Worm (Caenorhabditis elegans): ENCODE measurements around the gene Y43B11AR.3.

DNA sequence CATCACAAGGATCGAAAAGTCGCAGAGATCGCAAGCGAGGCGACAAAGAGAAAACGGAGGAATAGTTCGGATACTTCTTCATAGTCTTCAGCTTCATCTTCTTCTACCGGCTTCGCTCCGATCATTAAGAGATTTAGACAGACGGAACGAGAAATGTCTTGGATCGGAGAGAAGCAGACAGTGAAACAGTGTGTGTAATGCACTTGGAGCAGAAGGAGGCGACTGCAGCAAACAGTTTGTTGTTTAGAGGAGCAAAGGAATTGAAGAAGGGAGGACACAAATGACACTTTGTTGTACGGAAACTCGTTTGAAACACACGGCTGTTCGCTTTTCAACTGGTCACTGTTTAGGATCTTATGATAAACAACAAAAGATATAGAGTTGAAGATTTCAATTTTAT, 15.9 kb upstream of the Y43B11AR.3 start:
- TF ChIP-seq lin-11 (tag; optimal IDR thresholded peaks at IDR 0.05), result no peak
- no peak for TF ChIP-seq elt-2 (tag; optimal IDR thresholded peaks at IDR 0.05)
- TF ChIP-seq C38D4.7 (GFP tag; optimal IDR thresholded peaks at IDR 0.05), result no peak
- TF ChIP-seq ceh-45 (GFP tag; IDR thresholded peaks at IDR 0.05), result no peak
- no peak for TF ChIP-seq zip-5 (tag; optimal IDR thresholded peaks at IDR 0.05)
- TF ChIP-seq pha-4 (tag; optimal IDR thresholded peaks at IDR 0.05), result no peak
- TF ChIP-seq nhr-11 (tag; optimal IDR thresholded peaks at IDR 0.05), result no peak
- TF ChIP-seq fkh-10 (GFP tag; optimal IDR thresholded peaks at IDR 0.05), result no peak
